Worm (Caenorhabditis elegans) whole organism, young adult: Measurements from ENCODE around the gene K03H9.3.

Source experiments
- atf-7 ChIP-seq: sonication (generic microtip); optimal IDR thresholded peaks from 2 replicates; lab custom pipeline; 2017; ENCODE audit warnings: mild to moderate bottlenecking, missing genetic modification characterization, missing compliant biosample characterization
- bed-1 ChIP-seq: fragments of 200-800 bp; sonication (Bioruptor generic); IDR thresholded peaks from 2 replicates; pipeline ENCODE4 v1.3.6; 2022; ENCODE audit warnings: missing genetic modification reagents, missing genetic modification characterization, missing compliant biosample characterization
- lin-35 ChIP-seq, 3 experiments: fragments of 150-350 bp in 2 of 3; sonication (generic microtip) in 1 of 3; optimal IDR thresholded peaks; 2 replicates each; lab custom pipeline; 2014 to 2018; ENCODE audit warnings: missing biosample characterization in 3 of 3, missing genetic modification characterization in 3 of 3, missing genetic modification reagents in 3 of 3

DNA sequence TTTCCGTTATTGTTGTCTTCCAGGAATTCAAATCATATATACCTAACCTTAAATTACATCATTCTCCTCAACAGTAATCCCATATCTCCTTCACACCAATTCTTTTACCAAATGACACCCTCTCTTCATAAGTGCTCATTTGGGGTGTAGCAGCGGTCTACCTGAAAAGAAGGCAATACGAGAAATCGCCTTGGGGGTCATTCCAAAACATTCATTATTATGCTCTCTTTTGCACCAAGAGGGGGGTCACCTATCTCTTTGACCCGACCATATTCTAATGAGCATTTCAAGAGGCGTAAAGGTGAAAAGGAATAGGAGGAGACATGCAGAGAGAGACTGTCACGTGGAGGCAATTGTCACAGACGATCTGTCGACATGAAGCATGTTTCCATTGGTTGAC, 13.9 kb downstream of the K03H9.3 start:
- no peak for TF ChIP-seq atf-7
- TF ChIP-seq bed-1 (GFP tag; lab: Robert Waterston, UW): no peak
- no peak for TF ChIP-seq lin-35 (GFP tag; optimal IDR thresholded peaks at IDR 0.05; lab: Kevin White, UChicago)
